Worm (Caenorhabditis elegans) whole organism, young adult: Measurements from ENCODE around the gene fkb-6.

Experiments
- C17E4.6 ChIP-seq: fragments of 200-800 bp; sonication (Bioruptor generic); IDR thresholded peaks from 2 replicates; pipeline ENCODE4 v1.3.6; 2022; ENCODE audit warnings: missing genetic modification reagents, missing genetic modification characterization, missing compliant biosample characterization
- F23B12.7 ChIP-seq: sonication (generic microtip); optimal IDR thresholded peaks from 2 replicates; lab custom pipeline; 2017; ENCODE audit warnings: missing genetic modification characterization, mild to moderate bottlenecking, missing compliant biosample characterization, antibody characterized with exemption, moderate library complexity; ENCODE audit not compliant: insufficient read depth
- F49E8.2 ChIP-seq: sonication (generic microtip); optimal IDR thresholded peaks from 3 replicates; lab custom pipeline; 2017; ENCODE audit warnings: missing genetic modification characterization, mild to moderate bottlenecking, missing compliant biosample characterization, antibody characterized with exemption, moderate library complexity; ENCODE audit not compliant: insufficient read depth
- F55B11.4 ChIP-seq: sonication (generic microtip); optimal IDR thresholded peaks from 2 replicates; lab custom pipeline; 2016; ENCODE audit warnings: missing compliant biosample characterization, missing genetic modification characterization, borderline replicate concordance; ENCODE audit not compliant: insufficient read depth
- Y56A3A.18 ChIP-seq: fragments of 200-800 bp; sonication (Bioruptor generic); IDR thresholded peaks from 2 replicates; pipeline ENCODE4 v1.3.6; 2022; ENCODE audit warnings: missing genetic modification reagents, missing genetic modification characterization, missing compliant biosample characterization
- atf-7 ChIP-seq: sonication (generic microtip); optimal IDR thresholded peaks from 2 replicates; lab custom pipeline; 2017; ENCODE audit warnings: mild to moderate bottlenecking, missing genetic modification characterization, missing compliant biosample characterization
- athp-1 ChIP-seq: sonication (generic microtip); optimal IDR thresholded peaks from 2 replicates; lab custom pipeline; 2017; ENCODE audit warnings: mild to moderate bottlenecking, missing genetic modification characterization, missing compliant biosample characterization
- attf-3 ChIP-seq: fragments of 200-800 bp; sonication (Bioruptor generic); conservative IDR thresholded peaks from 2 replicates; pipeline ENCODE4 v1.3.6; 2022; ENCODE audit warnings: missing genetic modification reagents, missing genetic modification characterization, missing compliant biosample characterization
- attf-5 ChIP-seq: fragments of 200-800 bp; sonication (Bioruptor generic); optimal IDR thresholded peaks from 2 replicates; lab custom pipeline; 2018; ENCODE audit warnings: mild to moderate bottlenecking, missing genetic modification characterization, missing compliant biosample characterization
- ceh-79 ChIP-seq: sonication (generic microtip); optimal IDR thresholded peaks from 2 replicates; lab custom pipeline; 2017; ENCODE audit warnings: mild to moderate bottlenecking, missing genetic modification characterization, missing compliant biosample characterization
- die-1 ChIP-seq: sonication (generic microtip); optimal IDR thresholded peaks from 2 replicates; lab custom pipeline; 2016; ENCODE audit warnings: missing genotype, mild to moderate bottlenecking, missing genetic modification characterization, missing compliant biosample characterization
- egl-18 ChIP-seq: fragments of 200-800 bp; sonication (Bioruptor generic); IDR thresholded peaks from 2 replicates; pipeline ENCODE4 v1.3.6; 2022; ENCODE audit warnings: missing genetic modification reagents, missing genetic modification characterization, missing compliant biosample characterization
- egl-44 ChIP-seq: fragments of 200-800 bp; sonication (Bioruptor generic); IDR thresholded peaks from 2 replicates; pipeline ENCODE4 v1.3.6; 2022; ENCODE audit warnings: missing genetic modification reagents, missing genetic modification characterization, missing compliant biosample characterization
- egrh-3 ChIP-seq: fragments of 200-800 bp; sonication (Bioruptor generic); IDR thresholded peaks from 2 replicates; pipeline ENCODE4 v1.3.6; 2022; ENCODE audit warnings: missing genetic modification reagents, missing genetic modification characterization, missing compliant biosample characterization
- hlh-12 ChIP-seq: sonication (generic microtip); optimal IDR thresholded peaks from 2 replicates; lab custom pipeline; 2016; ENCODE audit warnings: missing genetic modification characterization, missing compliant biosample characterization
- lin-40 ChIP-seq: sonication (generic microtip); optimal IDR thresholded peaks from 2 replicates; lab custom pipeline; 2016; ENCODE audit warnings: missing genetic modification characterization, mild to moderate bottlenecking, missing compliant biosample characterization, missing genotype, missing genetic modification reagents
- madf-10 ChIP-seq: sonication (generic microtip); optimal IDR thresholded peaks from 2 replicates; lab custom pipeline; 2016; ENCODE audit warnings: mild to moderate bottlenecking, missing genetic modification characterization, missing compliant biosample characterization
- madf-3 ChIP-seq: fragments of 200-800 bp; sonication (Bioruptor generic); IDR thresholded peaks from 2 replicates; pipeline ENCODE4 v1.3.6; 2022; ENCODE audit warnings: missing genetic modification reagents, missing genetic modification characterization, missing compliant biosample characterization
- madf-8 ChIP-seq: fragments of 200-800 bp; sonication (Bioruptor generic); conservative IDR thresholded peaks from 2 replicates; pipeline ENCODE4 v1.3.6; 2022; ENCODE audit warnings: missing genetic modification reagents, missing genetic modification characterization, missing compliant biosample characterization
- nfyb-1 ChIP-seq: fragments of 200-800 bp; sonication (Bioruptor generic); IDR thresholded peaks from 2 replicates; pipeline ENCODE4 v1.3.6; 2022; ENCODE audit warnings: missing genetic modification reagents, missing genetic modification characterization, missing compliant biosample characterization
- nhr-179 ChIP-seq: sonication (generic microtip); optimal IDR thresholded peaks from 2 replicates; lab custom pipeline; 2016; ENCODE audit warnings: mild to moderate bottlenecking, missing genetic modification characterization, missing compliant biosample characterization
- nhr-27 ChIP-seq: fragments of 200-800 bp; sonication (Bioruptor generic); optimal IDR thresholded peaks from 2 replicates; lab custom pipeline; 2018; ENCODE audit warnings: mild to moderate bottlenecking, missing genetic modification characterization, moderate library complexity, missing compliant biosample characterization
- nhr-80 ChIP-seq: sonication (generic microtip); optimal IDR thresholded peaks from 2 replicates; lab custom pipeline; 2016; ENCODE audit warnings: missing genetic modification characterization, missing compliant biosample characterization
- rec-8 ChIP-seq, 2 experiments: sonication (generic microtip); optimal IDR thresholded peaks; 2 replicates each; lab custom pipeline; 2016; ENCODE audit warnings: mild to moderate bottlenecking in 2 of 2, missing genetic modification characterization in 2 of 2, missing genetic modification reagents in 2 of 2, missing genotype in 2 of 2, missing biosample characterization in 1 of 2, missing compliant biosample characterization in 1 of 2, moderate library complexity in 1 of 2
- rpc-1 ChIP-seq, 2 experiments: fragments of 150-350 bp in 1 of 2; sonication (generic microtip) in 1 of 2; optimal IDR thresholded peaks; 2 replicates each; lab custom pipeline; 2014 to 2018; ENCODE audit warnings: missing biosample characterization in 1 of 2, missing genetic modification characterization in 1 of 2, missing genetic modification reagents in 1 of 2, missing genotype in 1 of 2
- sea-2 ChIP-seq: fragments of 200-800 bp; sonication (Bioruptor generic); IDR thresholded peaks from 2 replicates; pipeline ENCODE4 v1.3.6; 2022; ENCODE audit warnings: missing genetic modification characterization, missing compliant biosample characterization
- snpc-1.1 ChIP-seq: sonication (generic microtip); optimal IDR thresholded peaks from 2 replicates; lab custom pipeline; 2017; ENCODE audit warnings: missing genetic modification characterization, mild to moderate bottlenecking, missing compliant biosample characterization, antibody characterized with exemption, moderate library complexity, missing genotype, missing genetic modification reagents; ENCODE audit not compliant: insufficient read depth
- snpc-1.3 ChIP-seq: sonication (generic microtip); optimal IDR thresholded peaks from 2 replicates; lab custom pipeline; 2017; ENCODE audit warnings: missing genetic modification characterization, mild to moderate bottlenecking, missing compliant biosample characterization, antibody characterized with exemption, moderate library complexity, missing genotype, missing genetic modification reagents; ENCODE audit not compliant: insufficient read depth
- somi-1 ChIP-seq: fragments of 200-800 bp; sonication (Bioruptor generic); optimal IDR thresholded peaks from 2 replicates; lab custom pipeline; 2018; ENCODE audit warnings: mild to moderate bottlenecking, missing genetic modification characterization, missing compliant biosample characterization
- tbx-9 ChIP-seq: sonication (generic microtip); optimal IDR thresholded peaks from 2 replicates; lab custom pipeline; 2016; ENCODE audit warnings: borderline replicate concordance, missing genetic modification characterization, inconsistent platforms, missing compliant biosample characterization
- zim-3 ChIP-seq: sonication (generic microtip); optimal IDR thresholded peaks from 2 replicates; lab custom pipeline; 2017; ENCODE audit warnings: mild to moderate bottlenecking, missing genetic modification characterization, moderate library complexity, missing compliant biosample characterization
- ztf-28 ChIP-seq: fragments of 200-800 bp; sonication (Bioruptor generic); IDR thresholded peaks from 2 replicates; pipeline ENCODE4 v1.3.6; 2022; ENCODE audit warnings: missing genetic modification reagents, missing genetic modification characterization, missing compliant biosample characterization
- ztf-3 ChIP-seq: fragments of 200-800 bp; sonication (Bioruptor generic); optimal IDR thresholded peaks from 2 replicates; lab custom pipeline; 2018; ENCODE audit warnings: mild to moderate bottlenecking, missing genetic modification characterization, missing compliant biosample characterization

fkb-6 gene

ce11 chrV:20862681-20863080 lies 16.7 kb downstream of the fkb-6 start, which contains the start of gene twk-35:
Gene twk-35, plus strand, starts transcription at chrV:20862981.
- TF ChIP-seq nhr-27 (tag; lab: Kevin White, UChicago) = no peak
- no peak for TF ChIP-seq attf-3

ce11 chrV:20866406-20866805 lies 20.4 kb downstream of the fkb-6 start:
- TF ChIP-seq nhr-80 (peak; percentile 51), Y56A3A.18 (GFP tag; lab: Robert Waterston, UW) (no peak)
- TF ChIP-seq, all 124 proteins: peak for 1

DNA sequence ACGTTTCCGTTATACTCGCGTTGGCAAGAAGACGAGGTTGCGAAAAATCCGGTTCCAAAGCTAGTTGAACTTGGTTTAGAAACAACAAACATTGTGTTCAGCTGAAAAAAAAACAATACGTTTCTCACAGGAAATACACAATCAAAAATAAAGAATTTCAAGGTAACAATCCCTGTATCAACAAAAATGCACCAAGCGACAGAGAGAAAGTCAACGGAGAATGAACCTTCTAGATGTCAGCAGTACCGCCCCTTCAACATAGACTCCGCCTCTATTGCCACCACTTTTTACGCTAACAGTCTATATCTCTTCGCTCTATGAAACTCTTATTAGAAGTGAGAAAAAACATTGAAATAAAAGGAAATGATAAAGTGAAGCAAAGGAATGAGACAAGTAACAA lies 22.4 kb downstream of the fkb-6 start, which contains the start of gene F31D4.8:
TSS of gene F31D4.8 (minus strand) at position 101 of the 400 bp plus-strand sequence.
- TF ChIP-seq snpc-1.3 (tag; lab: Kevin White, UChicago) (no peak), F49E8.2 (tag; lab: Kevin White, UChicago) (no peak), egrh-3 (no peak)

- TF ChIP-seq sea-2 (GFP tag; lab: Robert Waterston, UW) = 0 out of 2 replicates have a peak, but pooled peaks have one; percentile 56
- TF ChIP-seq egl-44 = no peak
These were observed 24.7 kb downstream of the fkb-6 start for ce11 chrV:20870633-20871032.

ce11 chrV:20871194-20871593 lies 25.2 kb downstream of the fkb-6 start:
- TF ChIP-seq rec-8 (tag; optimal IDR thresholded peaks at IDR 0.05; lab: Kevin White, UChicago) (no peak), zim-3 (tag; lab: Kevin White, UChicago) (no peak), snpc-1.1 (tag; lab: Kevin White, UChicago) (no peak), athp-1 (no peak), F23B12.7 (tag; lab: Kevin White, UChicago) (no peak), madf-10 (no peak), lin-40 (tag; lab: Kevin White, UChicago) (no peak), nhr-179 (tag; lab: Kevin White, UChicago) (no peak), somi-1 (no peak)

- TF ChIP-seq ztf-3 (GFP tag; lab: Kevin White, UChicago) (peak; percentile 55), die-1 (no peak)
These were observed 27.2 kb downstream of the fkb-6 start for ce11 chrV:20873144-20873543.

- TF ChIP-seq ztf-28 = no peak
- no peak for TF ChIP-seq ceh-79
- no peak for TF ChIP-seq C17E4.6 (GFP tag; lab: Robert Waterston, UW)
- no peak for TF ChIP-seq nfyb-1 (GFP tag; lab: Robert Waterston, UW)
- no peak for TF ChIP-seq die-1
- TF ChIP-seq madf-8 = no peak
- TF ChIP-seq madf-3 (GFP tag; lab: Robert Waterston, UW) = no peak
- TF ChIP-seq ztf-3 (GFP tag; lab: Kevin White, UChicago) = no peak
- no peak for TF ChIP-seq atf-7 (tag; lab: Kevin White, UChicago)
- TF ChIP-seq egl-18 (GFP tag; lab: Robert Waterston, UW) = no peak
- no peak for TF ChIP-seq hlh-12 (tag; lab: Kevin White, UChicago)
- no peak for TF ChIP-seq tbx-9 (tag; lab: Kevin White, UChicago)
- no peak for TF ChIP-seq attf-5 (GFP tag; lab: Kevin White, UChicago)
- TF ChIP-seq rpc-1 (optimal IDR thresholded peaks at IDR 0.05; lab: Kevin White, UChicago) = no peak
- no peak for TF ChIP-seq rpc-1 (tag; optimal IDR thresholded peaks at IDR 0.05; lab: Kevin White, UChicago)
- TF ChIP-seq F55B11.4 (tag; lab: Kevin White, UChicago) = no peak
- TF ChIP-seq snpc-1.1 (tag; lab: Kevin White, UChicago) = no peak
These were observed 29.4 kb downstream of the fkb-6 start for ce11 chrV:20875324-20875723.
